Fruit fly (Drosophila melanogaster) whole organism, embryonic: ENCODE measurements around the gene Inx7.

Experiments
- Antp ChIP-seq: fragments of 200-800 bp; sonication (Bioruptor generic); optimal IDR thresholded peaks from 3 replicates; lab custom pipeline; 2016; ENCODE audit warnings: missing biosample characterization, missing genetic modification characterization
- CG1024 ChIP-seq: fragments of 200-800 bp; sonication (Bioruptor generic); IDR thresholded peaks from 2 replicates; pipeline ENCODE4 v1.3.6; 2022; ENCODE audit warnings: missing biosample characterization, missing genetic modification characterization
- CG10431 ChIP-seq: fragments of 200-800 bp; sonication (Bioruptor generic); optimal IDR thresholded peaks from 3 replicates; lab custom pipeline; 2018; ENCODE audit warnings: missing biosample characterization, mild to moderate bottlenecking, missing genetic modification characterization
- CG14965 ChIP-seq: fragments of 200-800 bp; sonication (Bioruptor generic); optimal IDR thresholded peaks from 2 replicates; lab custom pipeline; 2016; ENCODE audit warnings: missing biosample characterization, missing genetic modification characterization, borderline replicate concordance
- CG18476 ChIP-seq: fragments of 200-800 bp; sonication (Bioruptor generic); optimal IDR thresholded peaks from 2 replicates; lab custom pipeline; 2016; ENCODE audit warnings: missing biosample characterization, mild to moderate bottlenecking, missing genetic modification characterization
- CG2202 ChIP-seq: fragments of 200-800 bp; sonication (Bioruptor generic); optimal IDR thresholded peaks from 2 replicates; lab custom pipeline; 2018; ENCODE audit warnings: missing biosample characterization, mild to moderate bottlenecking, missing genetic modification characterization
- CG31224 ChIP-seq: fragments of 200-800 bp; sonication (Bioruptor generic); IDR thresholded peaks from 2 replicates; pipeline ENCODE4 v1.3.6; 2022; ENCODE audit warnings: missing biosample characterization, missing genetic modification characterization
- CG3838 ChIP-seq: fragments of 200-800 bp; sonication (Bioruptor generic); optimal IDR thresholded peaks from 3 replicates; lab custom pipeline; 2016; ENCODE audit warnings: missing biosample characterization, missing genetic modification characterization
- CG6689 ChIP-seq: fragments of 200-800 bp; sonication (Bioruptor generic); IDR thresholded peaks from 2 replicates; pipeline ENCODE4 v1.3.6; 2022; ENCODE audit warnings: missing biosample characterization, missing genetic modification characterization
- CG6813 ChIP-seq: fragments of 200-800 bp; sonication (Bioruptor generic); optimal IDR thresholded peaks from 2 replicates; lab custom pipeline; 2017; ENCODE audit warnings: missing biosample characterization, missing genetic modification characterization, mild to moderate bottlenecking, moderate library complexity, missing genetic modification reagents
- CG6854 ChIP-seq: fragments of 200-800 bp; sonication (Bioruptor generic); optimal IDR thresholded peaks from 3 replicates; lab custom pipeline; 2017; ENCODE audit warnings: missing biosample characterization, mild to moderate bottlenecking, missing genetic modification characterization
- CG7357 ChIP-seq: fragments of 200-800 bp; sonication (Bioruptor generic); IDR thresholded peaks from 3 replicates; pipeline ENCODE4 v1.3.6; 2022; ENCODE audit warnings: missing biosample characterization, missing genetic modification characterization
- CG7928 ChIP-seq: fragments of 200-800 bp; sonication (Bioruptor generic); optimal IDR thresholded peaks from 2 replicates; lab custom pipeline; 2017; ENCODE audit warnings: missing biosample characterization, mild to moderate bottlenecking, missing genetic modification characterization
- CG8290 ChIP-seq, 3 experiments: fragments of 200-800 bp; sonication (Bioruptor generic); optimal IDR thresholded peaks; 2 replicates each; lab custom pipeline; 2016 to 2019; ENCODE audit warnings: missing biosample characterization in 3 of 3, missing genetic modification characterization in 3 of 3, mild to moderate bottlenecking in 2 of 3, moderate library complexity in 1 of 3
- CrebB ChIP-seq: fragments of 200-800 bp; sonication (Bioruptor generic); optimal IDR thresholded peaks from 3 replicates; lab custom pipeline; 2018; ENCODE audit warnings: missing biosample characterization, mild to moderate bottlenecking, missing genetic modification characterization
- Dbx ChIP-seq: fragments of 200-800 bp; sonication (Bioruptor generic); IDR thresholded peaks from 3 replicates; pipeline ENCODE4 v1.3.6; 2022; ENCODE audit warnings: missing biosample characterization, missing genetic modification characterization
- GATAe ChIP-seq: fragments of 200-800 bp; sonication (Bioruptor generic); conservative IDR thresholded peaks from 2 replicates; pipeline ENCODE4 v1.3.6; 2022; ENCODE audit warnings: missing biosample characterization, missing genetic modification characterization
- Gsc ChIP-seq: fragments of 200-800 bp; sonication (Bioruptor generic); IDR thresholded peaks from 2 replicates; pipeline ENCODE4 v1.3.6; 2022; ENCODE audit warnings: missing biosample characterization, missing genetic modification characterization
- HLH54F ChIP-seq: fragments of 200-800 bp; sonication (Bioruptor generic); optimal IDR thresholded peaks from 3 replicates; lab custom pipeline; 2016; ENCODE audit warnings: missing biosample characterization, missing genetic modification characterization
- Hey ChIP-seq: fragments of 200-800 bp; sonication (Bioruptor generic); optimal IDR thresholded peaks from 3 replicates; lab custom pipeline; 2018; ENCODE audit warnings: missing biosample characterization, mild to moderate bottlenecking, missing genetic modification characterization
- Hr3 ChIP-seq: fragments of 200-800 bp; sonication (Bioruptor generic); optimal IDR thresholded peaks from 3 replicates; lab custom pipeline; 2016; ENCODE audit warnings: missing biosample characterization, missing genetic modification characterization
- Neu2 ChIP-seq: fragments of 200-800 bp; sonication (Bioruptor generic); optimal IDR thresholded peaks from 3 replicates; lab custom pipeline; 2016; ENCODE audit warnings: missing biosample characterization, missing genetic modification characterization, borderline replicate concordance
- Pdp1 ChIP-seq, 2 experiments: fragments of 200-800 bp; sonication (Bioruptor generic); optimal IDR thresholded peaks; 3 replicates each; lab custom pipeline; 2016; ENCODE audit warnings: missing biosample characterization in 2 of 2, missing genetic modification characterization in 2 of 2, mild to moderate bottlenecking in 1 of 2, moderate library complexity in 1 of 2
- Vsx1 ChIP-seq: fragments of 200-800 bp; sonication (Bioruptor generic); optimal IDR thresholded peaks from 2 replicates; lab custom pipeline; 2017; ENCODE audit warnings: missing biosample characterization, mild to moderate bottlenecking, missing genetic modification characterization, missing genetic modification reagents
- ab ChIP-seq: fragments of 200-800 bp; sonication (Bioruptor generic); optimal IDR thresholded peaks from 2 replicates; lab custom pipeline; 2016; ENCODE audit warnings: missing biosample characterization, missing genetic modification characterization
- bcd ChIP-seq: fragments of 200-800 bp; sonication (Bioruptor generic); optimal IDR thresholded peaks from 2 replicates; lab custom pipeline; 2017; ENCODE audit warnings: missing biosample characterization, mild to moderate bottlenecking, missing genetic modification characterization
- cad ChIP-seq: fragments of >200 bp; optimal IDR thresholded peaks from 2 replicates; lab custom pipeline; 2017; ENCODE audit warnings: missing biosample characterization, missing genetic modification characterization
- cas ChIP-seq: fragments of 200-800 bp; sonication (Bioruptor generic); IDR thresholded peaks from 2 replicates; pipeline ENCODE4 v1.3.6; 2022; ENCODE audit warnings: missing biosample characterization, missing genetic modification characterization
- crol ChIP-seq: fragments of 200-800 bp; sonication (Bioruptor generic); IDR thresholded peaks from 2 replicates; pipeline ENCODE4 v1.3.6; 2022; ENCODE audit warnings: missing biosample characterization, missing genetic modification characterization
- cwo ChIP-seq: fragments of 200-800 bp; sonication (Bioruptor generic); optimal IDR thresholded peaks from 3 replicates; lab custom pipeline; 2017; ENCODE audit warnings: missing biosample characterization, missing genetic modification characterization, mild to moderate bottlenecking, moderate library complexity, missing genetic modification reagents
- danr ChIP-seq: fragments of 200-800 bp; sonication (Bioruptor generic); IDR thresholded peaks from 2 replicates; pipeline ENCODE4 v1.3.6; 2022; ENCODE audit warnings: missing biosample characterization, missing genetic modification characterization
- ewg ChIP-seq: fragments of 200-800 bp; sonication (Bioruptor generic); optimal IDR thresholded peaks from 3 replicates; lab custom pipeline; 2017; ENCODE audit warnings: mild to moderate bottlenecking, missing biosample characterization, missing genetic modification reagents, missing genetic modification characterization
- grn ChIP-seq: fragments of 200-800 bp; sonication (Bioruptor generic); optimal IDR thresholded peaks from 3 replicates; lab custom pipeline; 2017; ENCODE audit warnings: missing biosample characterization, missing genetic modification characterization
- luna ChIP-seq: fragments of 200-800 bp; sonication (Bioruptor generic); optimal IDR thresholded peaks from 2 replicates; lab custom pipeline; 2016; ENCODE audit warnings: missing biosample characterization, missing genetic modification characterization
- mld ChIP-seq: fragments of 200-800 bp; sonication (Bioruptor generic); IDR thresholded peaks from 3 replicates; pipeline ENCODE4 v1.3.6; 2022; ENCODE audit warnings: missing biosample characterization, missing genetic modification characterization; ENCODE audit not compliant: partially characterized antibody
- nerfin-1 ChIP-seq: fragments of 200-800 bp; sonication (Bioruptor generic); optimal IDR thresholded peaks from 3 replicates; lab custom pipeline; 2019; ENCODE audit warnings: missing biosample characterization, mild to moderate bottlenecking, missing genetic modification characterization, moderate library complexity
- odd ChIP-seq: fragments of 200-800 bp; sonication (Bioruptor generic); optimal IDR thresholded peaks from 2 replicates; lab custom pipeline; 2017; ENCODE audit warnings: missing biosample characterization, mild to moderate bottlenecking, missing genetic modification characterization
- otp ChIP-seq: fragments of 200-800 bp; sonication (Bioruptor generic); IDR thresholded peaks from 3 replicates; pipeline ENCODE4, ENCODE4 v1.3.6; 2022; ENCODE audit warnings: missing biosample characterization, missing genetic modification characterization
- pb ChIP-seq: fragments of 200-800 bp; sonication (Bioruptor generic); optimal IDR thresholded peaks from 3 replicates; lab custom pipeline; 2016; ENCODE audit warnings: missing biosample characterization, missing genetic modification characterization
- pzg ChIP-seq: fragments of 200-800 bp; sonication (Bioruptor generic); optimal IDR thresholded peaks from 3 replicates; lab custom pipeline; 2018; ENCODE audit warnings: missing biosample characterization, mild to moderate bottlenecking, missing genetic modification characterization, moderate library complexity
- shn ChIP-seq: fragments of 200-800 bp; sonication (Bioruptor generic); optimal IDR thresholded peaks from 3 replicates; lab custom pipeline; 2016; ENCODE audit warnings: missing biosample characterization, missing genetic modification characterization
- so ChIP-seq: fragments of 200-800 bp; sonication (Bioruptor generic); IDR thresholded peaks from 3 replicates; pipeline ENCODE4 v1.3.6; 2022; ENCODE audit warnings: missing biosample characterization, missing genetic modification characterization
- tin ChIP-seq: fragments of 200-800 bp; sonication (Bioruptor generic); optimal IDR thresholded peaks from 3 replicates; lab custom pipeline; 2016; ENCODE audit warnings: missing biosample characterization, missing genetic modification characterization
- trem ChIP-seq: fragments of 200-800 bp; optimal IDR thresholded peaks from 3 replicates; lab custom pipeline; 2019; ENCODE audit warnings: missing biosample characterization, mild to moderate bottlenecking, missing genetic modification characterization, moderate library complexity
- wdn ChIP-seq: fragments of 200-800 bp; sonication (Bioruptor generic); IDR thresholded peaks from 2 replicates; pipeline ENCODE4 v1.3.6; 2022; ENCODE audit warnings: missing biosample characterization, missing genetic modification characterization
- wek ChIP-seq: fragments of 200-800 bp; sonication (Bioruptor generic); optimal IDR thresholded peaks from 3 replicates; lab custom pipeline; 2018; ENCODE audit warnings: missing biosample characterization, mild to moderate bottlenecking, missing genetic modification characterization, moderate library complexity
- zen2 ChIP-seq: fragments of 200-800 bp; sonication (Bioruptor generic); IDR thresholded peaks from 3 replicates; pipeline ENCODE4 v1.3.6; 2022; ENCODE audit warnings: missing biosample characterization, missing genetic modification characterization; ENCODE audit not compliant: partially characterized antibody

Gene Inx7

dm6 chrX:7013320-7014214, 20.2 kb upstream of the Inx7 start, which contains the start of the genes CG3032 and CG4593 (continued):
- TF ChIP-seq so (GFP tag; lab: Robert Waterston, UW), result peak; percentile 82
- TF ChIP-seq CG2202, result peak; percentile 43
- TF ChIP-seq Gsc (GFP tag; lab: Robert Waterston, UW), result peak; percentile 41; the same call in 1 of the 2 replicates
- TF ChIP-seq pb (GFP tag; lab: Kevin White, UChicago), result no peak
- peak; percentile 58; the same call in 1 of the 2 replicates for TF ChIP-seq wdn (GFP tag; lab: Robert Waterston, UW)
- TF ChIP-seq HLH54F (GFP tag; lab: Kevin White, UChicago), result peak; percentile 77
- peak; percentile 75 to 80 for TF ChIP-seq Pdp1 (GFP tag; optimal IDR thresholded peaks at IDR 0.05; lab: Kevin White, UChicago)
- TF ChIP-seq cad, result no peak
- TF ChIP-seq zen2 (GFP tag; lab: Robert Waterston, UW), result no peak
- no peak for TF ChIP-seq crol (GFP tag; lab: Robert Waterston, UW)
- TF ChIP-seq cas (GFP tag; lab: Robert Waterston, UW), result peak; percentile 70
- TF ChIP-seq danr (GFP tag; lab: Robert Waterston, UW), result peak; percentile 70
- peak; percentile 19 for TF ChIP-seq Vsx1 (GFP tag; lab: Kevin White, UChicago)
- no peak for TF ChIP-seq Hey (tag; lab: Kevin White, UChicago)
- peak; percentile 48 for TF ChIP-seq shn (GFP tag; lab: Kevin White, UChicago)
- peak; percentile 69 for TF ChIP-seq Antp
- peak; percentile 65 for TF ChIP-seq CrebB (tag; lab: Kevin White, UChicago)
- TF ChIP-seq CG3838 (GFP tag; lab: Kevin White, UChicago), result peak; percentile 34
- TF ChIP-seq ewg (GFP tag; lab: Kevin White, UChicago), result peak; percentile 47
- peak; percentile 47 for TF ChIP-seq CG7928 (GFP tag; lab: Kevin White, UChicago)
- TF ChIP-seq GATAe (GFP tag; lab: Robert Waterston, UW), result peak; percentile 73
- peak; percentile 72 for TF ChIP-seq tin (GFP tag; lab: Kevin White, UChicago)
- peak; percentile 82 for TF ChIP-seq CG31224 (GFP tag; lab: Robert Waterston, UW)
- peak; percentile 77 for TF ChIP-seq Hr3 (GFP tag; lab: Kevin White, UChicago)
- peak; percentile 6 for TF ChIP-seq luna (GFP tag; lab: Kevin White, UChicago)
- peak; percentile 87 for TF ChIP-seq CG6689 (GFP tag; lab: Robert Waterston, UW)
- TF ChIP-seq CG6813, result peak; percentile 30
- peak; percentile 42 for TF ChIP-seq ab (GFP tag; lab: Kevin White, UChicago)
- TF ChIP-seq grn, result no peak
- TF ChIP-seq cwo (GFP tag; lab: Kevin White, UChicago), result peak; percentile 56
- no peak for TF ChIP-seq CG10431 (GFP tag; lab: Kevin White, UChicago)
- TF ChIP-seq CG14965, result no peak
- peak; percentile 60 for TF ChIP-seq pzg (GFP tag; lab: Kevin White, UChicago)
- peak; percentile 85 for TF ChIP-seq Dbx (GFP tag; lab: Robert Waterston, UW)
- peak; percentile 69 for TF ChIP-seq CG18476 (GFP tag; lab: Kevin White, UChicago)
- TF ChIP-seq CG6854, result peak; percentile 35
- no peak for TF ChIP-seq odd
- TF ChIP-seq otp (GFP tag; lab: Robert Waterston, UW), result 0 out of 3 replicates have a peak, but pooled peaks have one; percentile 60
- TF ChIP-seq CG8290 (GFP tag; optimal IDR thresholded peaks at IDR 0.05; lab: Kevin White, UChicago), result peak; percentile 41
- TF ChIP-seq CG8290 (tag; optimal IDR thresholded peaks at IDR 0.05; lab: Kevin White, UChicago), result peak in 1 of 2 experiments; percentile 82
- peak; percentile 68 for TF ChIP-seq trem (tag; lab: Kevin White, UChicago)
- TF ChIP-seq CG1024 (GFP tag; lab: Robert Waterston, UW), result peak; percentile 64
- no peak for TF ChIP-seq Neu2 (GFP tag; lab: Kevin White, UChicago)
- peak; percentile 77 for TF ChIP-seq bcd (GFP tag; lab: Kevin White, UChicago)
- TF ChIP-seq nerfin-1 (tag; lab: Kevin White, UChicago), result peak; percentile 55
- peak; percentile 19 for TF ChIP-seq wek (GFP tag; lab: Kevin White, UChicago)
- peak; percentile 79; the same call in 1 of the 3 replicates for TF ChIP-seq CG7357
- no peak for TF ChIP-seq mld (GFP tag; lab: Robert Waterston, UW)
